Worm (Caenorhabditis elegans): ENCODE data around the gene C18H7.1.

Gene C18H7.1

DNA sequence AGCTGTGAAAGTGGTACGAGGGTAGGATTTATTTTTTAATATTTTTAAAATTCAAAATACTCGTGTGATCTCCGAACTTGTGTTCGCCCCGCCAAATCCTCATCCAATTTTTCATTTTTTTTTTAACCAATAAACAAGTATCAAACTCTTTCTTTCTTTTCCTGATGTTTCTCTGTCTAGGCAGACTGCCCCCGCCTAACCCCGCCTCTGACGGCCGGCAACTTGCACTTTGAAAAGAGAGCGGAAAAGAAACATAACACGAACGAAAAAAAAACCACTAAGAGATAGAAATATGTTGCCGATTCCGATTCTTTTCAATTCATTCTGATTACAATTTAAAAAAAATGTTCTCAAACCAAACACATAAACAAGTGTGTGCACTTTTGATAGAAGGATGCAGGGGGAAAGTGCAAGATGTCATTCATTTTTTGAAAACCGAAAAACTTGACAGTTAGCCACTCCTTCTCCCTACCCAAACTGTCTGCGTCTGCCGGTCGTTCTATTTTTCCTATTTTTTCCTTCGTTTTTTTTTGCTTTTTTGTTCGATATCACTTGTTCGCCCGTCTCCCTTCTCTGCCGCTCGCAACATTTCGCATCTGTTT lies 10.7 kb downstream of the C18H7.1 start:
- TF ChIP-seq ets-5 (GFP tag; IDR thresholded peaks at IDR 0.05) (no peak), lin-14 (GFP tag; optimal IDR thresholded peaks at IDR 0.05) (peak; percentile 3)

DNA sequence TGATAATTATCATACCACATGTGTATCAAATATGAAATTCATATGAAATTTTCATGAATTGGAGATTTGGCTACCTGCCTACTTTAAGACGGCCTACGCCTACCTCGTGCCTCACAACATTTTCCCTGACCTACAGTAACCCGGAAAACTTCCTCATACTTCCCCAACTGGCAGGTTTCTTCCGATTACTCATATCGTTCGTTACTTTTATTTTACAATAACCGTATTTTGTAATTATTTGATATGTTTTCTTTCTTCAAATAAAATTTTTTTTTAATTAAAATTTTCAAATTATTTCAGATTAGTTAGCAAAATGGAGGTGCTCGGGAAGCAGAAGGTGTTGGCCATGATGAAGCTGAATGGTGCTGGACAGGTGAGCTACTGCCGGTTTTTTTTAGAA lies 11.9 kb downstream of the C18H7.1 start, which contains the start of gene nhr-76:
nhr-76 (plus strand) TSS at position 301 of the 400 bp plus-strand sequence.
- TF ChIP-seq nhr-47 (tag; optimal IDR thresholded peaks at IDR 0.05) = no peak
- no peak for TF ChIP-seq hlh-4 (tag; optimal IDR thresholded peaks at IDR 0.05)
- no peak for TF ChIP-seq ces-1 (GFP tag; optimal IDR thresholded peaks at IDR 0.05)
- TF ChIP-seq ets-5 (GFP tag; IDR thresholded peaks at IDR 0.05) = no peak
- no peak for TF ChIP-seq lin-35 (GFP tag; optimal IDR thresholded peaks at IDR 0.05)
- no peak for TF ChIP-seq grh-1 (GFP tag; IDR thresholded peaks at IDR 0.05)
- TF ChIP-seq nhr-28 (tag; optimal IDR thresholded peaks at IDR 0.05) = no peak
- no peak for TF ChIP-seq xbp-1 (tag; optimal IDR thresholded peaks at IDR 0.05)
- TF ChIP-seq sox-4 (tag; optimal IDR thresholded peaks at IDR 0.05) = no peak
- TF ChIP-seq nhr-11 (tag; optimal IDR thresholded peaks at IDR 0.05) = no peak

DNA sequence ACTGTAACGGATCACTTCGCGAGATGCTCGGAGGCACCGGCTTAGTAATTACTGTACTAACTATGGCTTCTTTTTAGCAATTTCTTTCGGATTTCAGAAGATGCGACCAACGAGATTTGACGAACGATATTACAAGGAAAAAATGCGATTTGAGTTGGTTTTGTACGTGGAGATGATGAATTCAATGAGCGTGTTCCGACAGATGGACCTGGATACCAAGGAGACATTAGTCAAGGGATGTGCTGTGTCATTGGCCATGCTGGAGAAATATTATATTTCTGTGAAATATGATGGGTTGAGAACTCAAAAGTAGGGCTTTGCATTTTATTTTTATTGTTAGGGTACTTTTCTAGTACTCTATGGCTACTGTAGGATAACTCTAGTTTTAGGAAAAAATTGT lies 15.3 kb downstream of the C18H7.1 start:
- TF ChIP-seq ceh-88 (GFP tag; IDR thresholded peaks at IDR 0.05) (no peak), nhr-77 (tag; optimal IDR thresholded peaks at IDR 0.05) (no peak), jun-1 (tag; optimal IDR thresholded peaks at IDR 0.05) (no peak), tbx-2 (tag; optimal IDR thresholded peaks at IDR 0.05) (no peak), rnt-1 (tag; optimal IDR thresholded peaks at IDR 0.05) (no peak), nhr-237 (tag; optimal IDR thresholded peaks at IDR 0.05) (no peak), unc-86 (tag; optimal IDR thresholded peaks at IDR 0.05) (no peak), ets-5 (GFP tag; IDR thresholded peaks at IDR 0.05) (no peak), zip-4 (GFP tag; optimal IDR thresholded peaks at IDR 0.05) (no peak), nhr-20 (tag; optimal IDR thresholded peaks at IDR 0.05) (no peak), ceh-8 (GFP tag; optimal IDR thresholded peaks at IDR 0.05) (no peak), hlh-17 (GFP tag; optimal IDR thresholded peaks at IDR 0.05; ENCODE audit: borderline replicate concordance) (no peak), pqm-1 (tag; optimal IDR thresholded peaks at IDR 0.05) (no peak), grh-1 (GFP tag; IDR thresholded peaks at IDR 0.05) (no peak), ztf-4 (tag; optimal IDR thresholded peaks at IDR 0.05) (no peak), nhr-76 (tag; optimal IDR thresholded peaks at IDR 0.05) (no peak), zag-1 (tag; optimal IDR thresholded peaks at IDR 0.05) (no peak), sptf-1 (tag; optimal IDR thresholded peaks at IDR 0.05) (no peak)

DNA sequence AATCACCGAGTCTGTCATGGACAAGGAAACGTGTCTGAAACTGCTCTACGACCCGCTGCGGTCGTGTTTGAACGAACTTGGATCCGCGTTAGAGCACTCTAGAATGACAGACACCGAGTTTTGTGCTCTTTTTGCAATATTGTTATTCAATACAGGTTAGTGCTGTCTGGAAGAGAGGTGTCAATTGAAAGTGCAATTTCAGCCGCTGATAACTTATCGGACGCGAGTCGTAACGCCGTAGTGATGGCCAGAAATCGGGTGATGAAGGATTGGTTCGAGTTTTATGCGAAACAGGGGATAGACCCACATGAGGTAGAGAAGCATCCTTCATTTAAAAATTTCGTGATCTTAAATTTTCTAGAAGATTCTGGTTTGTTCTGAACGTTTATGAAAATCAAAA lies 16.5 kb downstream of the C18H7.1 start:
- TF ChIP-seq unc-30 (tag; optimal IDR thresholded peaks at IDR 0.05) (no peak), zag-1 (tag; optimal IDR thresholded peaks at IDR 0.05) (no peak), nhr-85 (tag) (peak; percentile 29), tbx-2 (tag; optimal IDR thresholded peaks at IDR 0.05) (no peak)

DNA sequence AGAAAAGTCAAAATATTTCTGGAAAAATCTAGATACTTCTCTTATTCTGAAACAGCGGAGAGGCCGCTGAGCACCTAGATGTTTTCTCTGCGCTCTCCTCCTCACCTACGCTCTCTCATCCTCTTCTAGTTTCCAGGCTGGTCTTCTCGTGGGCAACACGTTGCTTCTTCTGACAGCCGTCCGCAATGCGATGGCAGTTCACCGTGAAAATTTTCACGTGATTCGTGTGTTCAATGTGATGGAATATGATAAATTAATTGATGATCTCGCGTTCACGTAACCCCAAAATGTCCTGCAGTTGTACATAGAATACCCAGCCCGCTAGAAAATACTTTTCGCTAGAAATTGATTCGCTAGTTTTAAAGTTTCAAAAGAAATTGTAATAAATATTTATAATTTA lies 18.2 kb downstream of the C18H7.1 start:
- TF ChIP-seq nhr-12 (tag; optimal IDR thresholded peaks at IDR 0.05) = no peak
- no peak for TF ChIP-seq dsc-1 (tag; optimal IDR thresholded peaks at IDR 0.05)
- no peak for TF ChIP-seq mab-9 (GFP tag; IDR thresholded peaks at IDR 0.05)
- no peak for TF ChIP-seq lin-35 (GFP tag; optimal IDR thresholded peaks at IDR 0.05)
- no peak for TF ChIP-seq ets-5 (GFP tag; IDR thresholded peaks at IDR 0.05)
- no peak for TF ChIP-seq F16B12.6 (tag; optimal IDR thresholded peaks at IDR 0.05)
- TF ChIP-seq hlh-4 (tag; optimal IDR thresholded peaks at IDR 0.05) = no peak
- no peak for TF ChIP-seq zag-1 (tag; optimal IDR thresholded peaks at IDR 0.05)
- no peak for TF ChIP-seq vab-15 (tag; optimal IDR thresholded peaks at IDR 0.05)
- no peak for TF ChIP-seq nhr-90 (tag; optimal IDR thresholded peaks at IDR 0.05; ENCODE audit: poor library complexity)
- TF ChIP-seq nhr-19 (GFP tag; conservative IDR thresholded peaks at IDR 0.05) = no peak
